Worm (Caenorhabditis elegans): ENCODE measurements around the gene T28D9.11.

Gene T28D9.11

DNA sequence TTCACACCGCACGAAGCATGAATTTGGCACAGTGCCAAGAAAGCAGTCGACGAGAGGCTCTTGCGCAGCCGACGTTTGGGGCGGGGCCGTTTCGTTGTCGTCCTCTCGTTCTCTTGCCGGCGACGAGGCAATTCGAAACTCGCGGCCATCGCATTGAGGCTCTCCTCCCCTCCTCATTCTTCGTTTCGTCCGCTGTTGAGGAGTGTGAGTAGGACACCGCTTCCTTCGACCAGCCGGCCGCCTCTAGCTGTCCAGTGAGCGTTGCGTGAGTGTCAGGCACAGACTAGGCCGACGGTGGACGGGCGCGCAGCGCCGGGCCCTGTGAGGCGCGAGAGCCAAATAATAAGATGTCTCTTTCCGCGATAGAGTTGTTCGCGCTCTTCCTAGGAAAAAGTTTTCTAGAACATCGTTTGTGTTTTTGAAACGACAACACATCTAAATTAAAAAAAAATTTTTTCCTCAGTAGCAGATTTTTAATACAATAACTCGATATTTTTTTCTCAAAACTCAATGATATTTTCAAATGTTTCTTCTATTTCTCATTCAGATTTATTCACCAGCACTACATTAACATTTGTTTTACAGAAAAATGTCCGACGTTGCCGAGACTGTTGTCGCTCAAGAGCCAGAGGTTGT is at the start of gene T28D9.11, which contains the start of gene T28D9.1:
Gene T28D9.11, minus strand, starts transcription at position 177 of the 636 bp plus-strand sequence.
Gene T28D9.1, plus strand, starts transcription at position 586 of the 636 bp plus-strand sequence.
- TF ChIP-seq ceh-83 (GFP tag; optimal IDR thresholded peaks at IDR 0.05): no peak
- TF ChIP-seq zip-8 (tag; optimal IDR thresholded peaks at IDR 0.05): no peak
- no peak for TF ChIP-seq unc-39 (tag; optimal IDR thresholded peaks at IDR 0.05)
- no peak for TF ChIP-seq nhr-76 (tag; optimal IDR thresholded peaks at IDR 0.05)
- TF ChIP-seq ces-1 (GFP tag; optimal IDR thresholded peaks at IDR 0.05): no peak
- peak; percentile 19 for TF ChIP-seq ceh-43 (GFP tag; optimal IDR thresholded peaks at IDR 0.05)
- no peak for TF ChIP-seq elt-3 (tag; optimal IDR thresholded peaks at IDR 0.05)
- TF ChIP-seq drap-1 (GFP tag; optimal IDR thresholded peaks at IDR 0.05): peak; percentile 48
- TF ChIP-seq sem-2 (GFP tag; optimal IDR thresholded peaks at IDR 0.05): no peak
- TF ChIP-seq mls-2 (tag; optimal IDR thresholded peaks at IDR 0.05): peak; percentile 67
- peak; percentile 29 for TF ChIP-seq hlh-1 (tag; optimal IDR thresholded peaks at IDR 0.05)
- TF ChIP-seq nhr-237 (tag; optimal IDR thresholded peaks at IDR 0.05): no peak
- TF ChIP-seq unc-120 (tag; optimal IDR thresholded peaks at IDR 0.05; ENCODE audit: poor library complexity, severe bottlenecking): peak; percentile 37
- TF ChIP-seq pha-4 (tag; optimal IDR thresholded peaks at IDR 0.05): no peak
- no peak for TF ChIP-seq snpc-4 (tag; optimal IDR thresholded peaks at IDR 0.05)
- TF ChIP-seq lsy-2 (tag; optimal IDR thresholded peaks at IDR 0.05): no peak
- no peak for TF ChIP-seq blmp-1 (tag; optimal IDR thresholded peaks at IDR 0.05)
- TF ChIP-seq lin-13 (tag; optimal IDR thresholded peaks at IDR 0.05): no peak
- no peak for TF ChIP-seq elt-1 (tag; optimal IDR thresholded peaks at IDR 0.05; ENCODE audit: borderline replicate concordance, insufficient read depth)
- no peak for TF ChIP-seq ceh-39 (tag; optimal IDR thresholded peaks at IDR 0.05)
- TF ChIP-seq cnd-1 (tag; optimal IDR thresholded peaks at IDR 0.05): peak; percentile 75
- TF ChIP-seq nhr-28 (tag; optimal IDR thresholded peaks at IDR 0.05): no peak
- TF ChIP-seq ztf-11 (tag; optimal IDR thresholded peaks at IDR 0.05): peak; percentile 29
- TF ChIP-seq unc-62 (GFP tag; optimal IDR thresholded peaks at IDR 0.05): no peak
- TF ChIP-seq flh-1 (GFP tag; optimal IDR thresholded peaks at IDR 0.05): no peak
- no peak for TF ChIP-seq nhr-12 (tag; optimal IDR thresholded peaks at IDR 0.05)
- no peak for TF ChIP-seq nhr-2 (tag; optimal IDR thresholded peaks at IDR 0.05)
- peak; percentile 64 for TF ChIP-seq sptf-1 (tag; optimal IDR thresholded peaks at IDR 0.05)
- no peak for TF ChIP-seq bed-3 (GFP tag; optimal IDR thresholded peaks at IDR 0.05)
- TF ChIP-seq mep-1 (tag; optimal IDR thresholded peaks at IDR 0.05): no peak
- TF ChIP-seq tbx-8 (GFP tag; optimal IDR thresholded peaks at IDR 0.05): no peak
- TF ChIP-seq mab-5 (tag; optimal IDR thresholded peaks at IDR 0.05): no peak
- TF ChIP-seq lin-32 (GFP tag; optimal IDR thresholded peaks at IDR 0.05): peak; percentile 31
- peak; percentile 74 for TF ChIP-seq M03D4.4 (tag; optimal IDR thresholded peaks at IDR 0.05)
- peak; percentile 58 for TF ChIP-seq ham-2 (GFP tag; optimal IDR thresholded peaks at IDR 0.05)

DNA sequence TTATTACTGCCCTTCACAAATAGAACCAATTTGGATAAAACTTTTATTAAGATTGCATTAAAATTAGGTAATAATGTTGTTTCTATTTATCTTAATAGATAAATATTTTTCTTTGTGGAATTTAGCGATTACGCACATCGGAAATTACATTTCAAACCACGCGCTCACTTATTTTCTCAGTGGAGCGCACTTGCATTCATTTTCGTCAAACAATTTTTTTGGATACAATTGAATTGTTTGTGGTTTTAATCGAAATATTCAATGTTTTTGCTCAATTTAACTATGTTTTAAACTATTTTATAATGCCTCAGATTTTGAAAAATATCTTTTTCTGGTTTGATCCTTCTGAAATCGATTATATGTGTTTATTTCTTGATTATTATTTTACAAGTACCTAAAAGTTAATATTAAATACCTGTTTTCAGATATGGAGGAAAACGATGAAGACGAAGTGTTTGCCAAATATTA is 44.2 kb upstream of the T28D9.11 start, which contains the start of gene utp-20:
Gene utp-20, plus strand, starts transcription at position 418 of the 468 bp plus-strand sequence.
- TF ChIP-seq unc-120 (tag; optimal IDR thresholded peaks at IDR 0.05; ENCODE audit: poor library complexity, severe bottlenecking) (no peak), mls-2 (tag; optimal IDR thresholded peaks at IDR 0.05) (no peak), unc-62 (GFP tag; optimal IDR thresholded peaks at IDR 0.05) (no peak), ztf-11 (tag; optimal IDR thresholded peaks at IDR 0.05) (no peak), nhr-76 (tag; optimal IDR thresholded peaks at IDR 0.05) (no peak), ham-2 (GFP tag; optimal IDR thresholded peaks at IDR 0.05) (no peak), elt-1 (tag; optimal IDR thresholded peaks at IDR 0.05; ENCODE audit: borderline replicate concordance, insufficient read depth) (no peak), unc-39 (tag; optimal IDR thresholded peaks at IDR 0.05) (no peak), hlh-1 (tag; optimal IDR thresholded peaks at IDR 0.05) (no peak), tbx-8 (GFP tag; optimal IDR thresholded peaks at IDR 0.05) (no peak), cnd-1 (tag; optimal IDR thresholded peaks at IDR 0.05) (no peak), pha-4 (tag; optimal IDR thresholded peaks at IDR 0.05) (no peak), drap-1 (GFP tag; optimal IDR thresholded peaks at IDR 0.05) (no peak), lsy-2 (tag; optimal IDR thresholded peaks at IDR 0.05) (peak; percentile 65), nhr-12 (tag; optimal IDR thresholded peaks at IDR 0.05) (no peak), snpc-4 (tag; optimal IDR thresholded peaks at IDR 0.05) (no peak), lin-32 (GFP tag; optimal IDR thresholded peaks at IDR 0.05) (no peak), bed-3 (GFP tag; optimal IDR thresholded peaks at IDR 0.05) (no peak), ces-1 (GFP tag; optimal IDR thresholded peaks at IDR 0.05) (peak; percentile 84), mep-1 (tag; optimal IDR thresholded peaks at IDR 0.05) (no peak), nhr-237 (tag; optimal IDR thresholded peaks at IDR 0.05) (peak; percentile 25), ceh-83 (GFP tag; optimal IDR thresholded peaks at IDR 0.05) (no peak), ceh-39 (tag; optimal IDR thresholded peaks at IDR 0.05) (peak; percentile 39), mab-5 (tag; optimal IDR thresholded peaks at IDR 0.05) (no peak), lin-13 (tag; optimal IDR thresholded peaks at IDR 0.05) (no peak)

All from whole organism, mixed stage, embryonic.